Fruit fly (Drosophila melanogaster) whole organism, embryonic: ENCODE data around the gene bsk.

Experiments used
- ATbp ChIP-seq: fragments of 200-800 bp; sonication (Bioruptor generic); optimal IDR thresholded peaks from 2 replicates; lab custom pipeline; 2017; ENCODE audit warnings: missing biosample characterization, mild to moderate bottlenecking, missing genetic modification characterization, missing genetic modification reagents
- Ada2b ChIP-seq: fragments of 200-800 bp; sonication (Bioruptor generic); IDR thresholded peaks from 2 replicates; pipeline ENCODE4 v1.3.6; 2022; ENCODE audit warnings: missing biosample characterization, missing genetic modification characterization
- CG10366 ChIP-seq: fragments of 200-800 bp; sonication (Bioruptor generic); IDR thresholded peaks from 2 replicates; pipeline ENCODE4 v1.3.6; 2022; ENCODE audit warnings: missing biosample characterization, missing genetic modification characterization
- CG10979 ChIP-seq: fragments of 200-800 bp; sonication (Bioruptor generic); optimal IDR thresholded peaks from 2 replicates; lab custom pipeline; 2018; ENCODE audit warnings: missing biosample characterization, mild to moderate bottlenecking, missing genetic modification characterization, moderate library complexity
- CG11093 ChIP-seq: fragments of 200-800 bp; sonication (Bioruptor generic); IDR thresholded peaks from 3 replicates; pipeline ENCODE4 v1.3.6; 2022; ENCODE audit warnings: missing biosample characterization, missing genetic modification characterization
- CG11695 ChIP-seq: fragments of 200-800 bp; sonication (Bioruptor generic); IDR thresholded peaks from 3 replicates; pipeline ENCODE4 v1.3.6; 2022; ENCODE audit warnings: missing biosample characterization, missing genetic modification characterization
- CG12071 ChIP-seq: fragments of 200-800 bp; sonication (Bioruptor generic); optimal IDR thresholded peaks from 3 replicates; lab custom pipeline; 2018; ENCODE audit warnings: missing biosample characterization, mild to moderate bottlenecking, missing genetic modification characterization
- CG12942 ChIP-seq: fragments of 200-800 bp; sonication (Bioruptor generic); optimal IDR thresholded peaks from 3 replicates; lab custom pipeline; 2016; ENCODE audit warnings: missing biosample characterization, missing genetic modification characterization
- CG13424 ChIP-seq: fragments of 200-800 bp; sonication (Bioruptor generic); optimal IDR thresholded peaks from 2 replicates; lab custom pipeline; 2019; ENCODE audit warnings: missing biosample characterization, mild to moderate bottlenecking, missing genetic modification characterization, moderate library complexity
- CG13775 ChIP-seq: fragments of 200-800 bp; sonication (Bioruptor generic); optimal IDR thresholded peaks from 3 replicates; lab custom pipeline; 2017; ENCODE audit warnings: missing biosample characterization, mild to moderate bottlenecking, missing genetic modification characterization
- CG16815 ChIP-seq: fragments of 200-800 bp; sonication (Bioruptor generic); optimal IDR thresholded peaks from 3 replicates; lab custom pipeline; 2017; ENCODE audit warnings: missing biosample characterization, mild to moderate bottlenecking, missing genetic modification characterization
- CG3995 ChIP-seq: fragments of 200-800 bp; sonication (Bioruptor generic); optimal IDR thresholded peaks from 3 replicates; lab custom pipeline; 2016; ENCODE audit warnings: missing biosample characterization, missing genetic modification characterization
- CG4820 ChIP-seq: fragments of 200-800 bp; sonication (Bioruptor generic); optimal IDR thresholded peaks from 3 replicates; lab custom pipeline; 2016; ENCODE audit warnings: missing biosample characterization, missing genetic modification characterization
- CG6175 ChIP-seq: fragments of 200-800 bp; sonication (Bioruptor generic); IDR thresholded peaks from 3 replicates; pipeline ENCODE4 v1.3.6; 2022; ENCODE audit warnings: missing biosample characterization, missing genetic modification characterization
- CG6689 ChIP-seq: fragments of 200-800 bp; sonication (Bioruptor generic); IDR thresholded peaks from 2 replicates; pipeline ENCODE4 v1.3.6; 2022; ENCODE audit warnings: missing biosample characterization, missing genetic modification characterization
- CG7357 ChIP-seq: fragments of 200-800 bp; sonication (Bioruptor generic); IDR thresholded peaks from 3 replicates; pipeline ENCODE4 v1.3.6; 2022; ENCODE audit warnings: missing biosample characterization, missing genetic modification characterization
- CG7963 ChIP-seq: fragments of 200-800 bp; sonication (Bioruptor generic); IDR thresholded peaks from 3 replicates; pipeline ENCODE4 v1.3.6; 2022; ENCODE audit warnings: missing biosample characterization, missing genetic modification characterization; ENCODE audit not compliant: partially characterized antibody
- CG8388 ChIP-seq: fragments of 200-800 bp; sonication (Bioruptor generic); optimal IDR thresholded peaks from 2 replicates; lab custom pipeline; 2019; ENCODE audit warnings: missing biosample characterization, mild to moderate bottlenecking, missing genetic modification characterization, moderate library complexity
- CG9215 ChIP-seq: fragments of 200-800 bp; sonication (Bioruptor generic); IDR thresholded peaks from 2 replicates; pipeline ENCODE4 v1.3.6; 2022; ENCODE audit warnings: missing biosample characterization, missing genetic modification characterization
- CG9609 ChIP-seq: fragments of 200-800 bp; sonication (Bioruptor generic); optimal IDR thresholded peaks from 3 replicates; lab custom pipeline; 2016; ENCODE audit warnings: missing biosample characterization, missing genetic modification characterization
- CG9876 ChIP-seq: fragments of 200-800 bp; sonication (Bioruptor generic); optimal IDR thresholded peaks from 2 replicates; lab custom pipeline; 2016; ENCODE audit warnings: missing biosample characterization, missing genetic modification characterization
- CoRest ChIP-seq: fragments of 200-800 bp; sonication (Bioruptor generic); optimal IDR thresholded peaks from 3 replicates; lab custom pipeline; 2018; ENCODE audit warnings: missing biosample characterization, mild to moderate bottlenecking, missing genetic modification characterization, moderate library complexity
- Gsc ChIP-seq: fragments of 200-800 bp; sonication (Bioruptor generic); IDR thresholded peaks from 2 replicates; pipeline ENCODE4 v1.3.6; 2022; ENCODE audit warnings: missing biosample characterization, missing genetic modification characterization
- HLH54F ChIP-seq: fragments of 200-800 bp; sonication (Bioruptor generic); optimal IDR thresholded peaks from 3 replicates; lab custom pipeline; 2016; ENCODE audit warnings: missing biosample characterization, missing genetic modification characterization
- Lpt ChIP-seq: fragments of >200 bp; optimal IDR thresholded peaks from 2 replicates; lab custom pipeline; 2018; ENCODE audit warnings: missing biosample characterization, missing genetic modification characterization
- Max ChIP-seq: fragments of 200-800 bp; sonication (Bioruptor generic); optimal IDR thresholded peaks from 2 replicates; lab custom pipeline; 2016; ENCODE audit warnings: missing biosample characterization, mild to moderate bottlenecking, missing genetic modification characterization
- NC2β ChIP-seq: fragments of 200-800 bp; sonication (Bioruptor generic); optimal IDR thresholded peaks from 2 replicates; lab custom pipeline; 2016; ENCODE audit warnings: missing biosample characterization, missing genetic modification characterization
- Neu2 ChIP-seq: fragments of 200-800 bp; sonication (Bioruptor generic); optimal IDR thresholded peaks from 3 replicates; lab custom pipeline; 2016; ENCODE audit warnings: missing biosample characterization, missing genetic modification characterization, borderline replicate concordance
- Nf-YB ChIP-seq: fragments of 200-800 bp; sonication (Bioruptor generic); optimal IDR thresholded peaks from 3 replicates; lab custom pipeline; 2019; ENCODE audit warnings: missing biosample characterization, mild to moderate bottlenecking, missing genetic modification characterization, moderate library complexity
- Oaz ChIP-seq: fragments of 200-800 bp; sonication (Bioruptor generic); IDR thresholded peaks from 2 replicates; pipeline ENCODE4 v1.3.6; 2022; ENCODE audit warnings: missing biosample characterization, missing genetic modification characterization
- Rfx ChIP-seq: fragments of 200-800 bp; sonication (Bioruptor generic); IDR thresholded peaks from 2 replicates; pipeline ENCODE4 v1.3.6; 2022; ENCODE audit warnings: missing biosample characterization, missing genetic modification characterization
- ac ChIP-seq: fragments of 200-800 bp; sonication (Bioruptor generic); optimal IDR thresholded peaks from 3 replicates; lab custom pipeline; 2017; ENCODE audit warnings: missing biosample characterization, mild to moderate bottlenecking, missing genetic modification characterization
- bsh ChIP-seq, 2 experiments: fragments of 200-800 bp; sonication (Bioruptor generic); optimal IDR thresholded peaks; 2 replicates each; lab custom pipeline; 2017 to 2018; ENCODE audit warnings: mild to moderate bottlenecking in 2 of 2, missing biosample characterization in 2 of 2, missing genetic modification characterization in 2 of 2, moderate library complexity in 1 of 2
- chm ChIP-seq: fragments of 200-800 bp; sonication (Bioruptor generic); IDR thresholded peaks from 2 replicates; pipeline ENCODE4 v1.3.6; 2022; ENCODE audit warnings: missing biosample characterization, missing genetic modification characterization
- ci ChIP-seq: fragments of 200-800 bp; sonication (Bioruptor generic); IDR thresholded peaks from 3 replicates; pipeline ENCODE4 v1.3.6; 2022; ENCODE audit warnings: missing biosample characterization, missing genetic modification characterization
- crp ChIP-seq, 2 experiments: fragments of 200-800 bp; sonication (Bioruptor generic); optimal IDR thresholded peaks; 2 replicates in 1 of 2; 3 replicates in 1 of 2; lab custom pipeline; 2017; ENCODE audit warnings: missing biosample characterization in 2 of 2, missing genetic modification characterization in 2 of 2, mild to moderate bottlenecking in 1 of 2, moderate library complexity in 1 of 2
- cwo ChIP-seq: fragments of 200-800 bp; sonication (Bioruptor generic); optimal IDR thresholded peaks from 3 replicates; lab custom pipeline; 2017; ENCODE audit warnings: missing biosample characterization, missing genetic modification characterization, mild to moderate bottlenecking, moderate library complexity, missing genetic modification reagents
- dpn ChIP-seq, 2 experiments: fragments of 200-800 bp; sonication (Bioruptor generic); optimal IDR thresholded peaks; 3 replicates each; lab custom pipeline; 2016; ENCODE audit warnings: missing biosample characterization in 2 of 2, missing genetic modification characterization in 2 of 2
- emc ChIP-seq: fragments of 200-800 bp; sonication (Bioruptor generic); optimal IDR thresholded peaks from 2 replicates; lab custom pipeline; 2016; ENCODE audit warnings: missing biosample characterization, missing genetic modification characterization
- eyg ChIP-seq: fragments of 200-800 bp; sonication (Bioruptor generic); optimal IDR thresholded peaks from 3 replicates; lab custom pipeline; 2016; ENCODE audit warnings: missing biosample characterization, missing genetic modification characterization
- inv ChIP-seq: fragments of 200-800 bp; sonication (Bioruptor generic); IDR thresholded peaks from 2 replicates; pipeline ENCODE4 v1.3.6; 2022; ENCODE audit warnings: missing biosample characterization, missing genetic modification characterization; ENCODE audit not compliant: partially characterized antibody
- lov ChIP-seq, 2 experiments: fragments of 200-800 bp in 1 of 2; fragments of >200 bp in 1 of 2; sonication (Bioruptor generic) in 1 of 2; IDR thresholded peaks in 1 of 2; optimal IDR thresholded peaks in 1 of 2; 2 replicates in 1 of 2; 3 replicates in 1 of 2; pipeline versions ENCODE4 v1.3.6 to Lab custom; 2017 to 2022; ENCODE audit warnings: missing biosample characterization in 1 of 2, missing genetic modification characterization in 1 of 2
- oc ChIP-seq: fragments of 200-800 bp; sonication (Bioruptor generic); optimal IDR thresholded peaks from 2 replicates; lab custom pipeline; 2018; ENCODE audit warnings: missing biosample characterization, mild to moderate bottlenecking, missing genetic modification characterization, moderate library complexity
- onecut ChIP-seq: fragments of 200-800 bp; sonication (Bioruptor generic); IDR thresholded peaks from 2 replicates; pipeline ENCODE4 v1.3.6; 2022; ENCODE audit warnings: missing biosample characterization, missing genetic modification characterization
- prd ChIP-seq, 3 experiments: fragments of >200 bp in 2 of 3; fragments of 200-800 bp in 1 of 3; sonication (Bioruptor generic) in 1 of 3; optimal IDR thresholded peaks in 2 of 3; IDR thresholded peaks in 1 of 3; 2 replicates in 2 of 3; 3 replicates in 1 of 3; pipeline versions ENCODE4 v1.3.6 to Lab custom; 2017 to 2022; ENCODE audit warnings: missing biosample characterization in 1 of 3, missing genetic modification characterization in 1 of 3
- scrt ChIP-seq: fragments of 200-800 bp; sonication (Bioruptor generic); optimal IDR thresholded peaks from 2 replicates; lab custom pipeline; 2018; ENCODE audit warnings: missing biosample characterization, mild to moderate bottlenecking, missing genetic modification characterization, moderate library complexity
- slou ChIP-seq: fragments of 200-800 bp; sonication (Bioruptor generic); optimal IDR thresholded peaks from 3 replicates; lab custom pipeline; 2016; ENCODE audit warnings: missing biosample characterization, missing genetic modification characterization
- toy ChIP-seq: fragments of 200-800 bp; sonication (Bioruptor generic); IDR thresholded peaks from 2 replicates; pipeline ENCODE4 v1.3.6; 2022; ENCODE audit warnings: missing biosample characterization, missing genetic modification characterization
- yki ChIP-seq: fragments of >200 bp; optimal IDR thresholded peaks from 3 replicates; lab custom pipeline; 2018
- zfh1 ChIP-seq: fragments of 200-800 bp; sonication (Bioruptor generic); IDR thresholded peaks from 3 replicates; pipeline ENCODE4 v1.3.6; 2022; ENCODE audit warnings: missing biosample characterization, missing genetic modification characterization

Gene bsk

DNA sequence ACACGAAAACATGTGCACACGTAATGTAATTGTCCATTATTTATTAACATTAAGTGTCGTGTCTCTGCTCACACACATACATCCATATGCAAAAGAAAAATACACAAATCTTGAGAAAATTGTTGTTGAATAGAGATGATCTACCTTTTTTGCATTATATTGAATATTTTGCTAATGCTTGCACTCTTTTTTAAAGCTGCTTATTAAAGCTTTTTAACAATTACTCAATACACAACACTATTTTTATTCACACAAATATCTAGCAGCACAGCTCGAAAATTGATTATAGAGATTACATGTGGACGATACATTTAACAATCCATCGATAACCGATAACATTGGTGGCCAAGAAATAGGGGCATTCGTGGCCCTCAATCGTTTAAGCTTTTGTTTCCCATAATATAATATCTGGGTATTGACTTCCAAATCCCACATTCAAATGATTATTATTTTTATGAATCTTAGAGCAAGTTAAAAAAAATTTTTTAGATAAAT is 41.8 kb upstream of the bsk start, which contains the start of gene Ufd4 (continued):
- TF ChIP-seq HLH54F (GFP tag; lab: Kevin White, UChicago) = peak; percentile 63
- TF ChIP-seq CG11093 (GFP tag; lab: Robert Waterston, UW) = no peak
- no peak for TF ChIP-seq ATbp
- TF ChIP-seq CG6175 (GFP tag; lab: Robert Waterston, UW) = no peak
- TF ChIP-seq CG3995 (GFP tag; lab: Kevin White, UChicago) = peak; percentile 49
- TF ChIP-seq Oaz (GFP tag; lab: Robert Waterston, UW) = no peak
- no peak for TF ChIP-seq cwo
- no peak; the same call in 2 of the 3 replicates for TF ChIP-seq ci (GFP tag; lab: Robert Waterston, UW)
- no peak for TF ChIP-seq CG10366 (GFP tag; lab: Robert Waterston, UW)
- TF ChIP-seq oc (tag; lab: Kevin White, UChicago) = no peak
- peak; percentile 5 for TF ChIP-seq emc (GFP tag; lab: Kevin White, UChicago)
- peak; percentile 73 for TF ChIP-seq CG13424 (tag; lab: Kevin White, UChicago)
- no peak for TF ChIP-seq CG7963 (GFP tag; lab: Robert Waterston, UW)
- TF ChIP-seq NC2β (GFP tag; lab: Kevin White, UChicago) = peak; percentile 66
- TF ChIP-seq Ada2b = peak; percentile 65
- no peak for TF ChIP-seq CoRest
- peak; percentile 59 for TF ChIP-seq CG4820 (GFP tag; lab: Kevin White, UChicago)
- TF ChIP-seq Gsc = no peak
- TF ChIP-seq CG8388 (GFP tag; lab: Kevin White, UChicago) = peak; percentile 49
- peak; percentile 16 for TF ChIP-seq CG9609
- TF ChIP-seq inv (GFP tag; lab: Robert Waterston, UW) = no peak
- TF ChIP-seq Max (GFP tag; lab: Kevin White, UChicago) = peak; percentile 53
- TF ChIP-seq CG12942 (GFP tag; lab: Kevin White, UChicago) = peak; percentile 7
- peak; percentile 34 for TF ChIP-seq CG13775 (GFP tag; lab: Kevin White, UChicago)
- no peak for TF ChIP-seq Neu2
- TF ChIP-seq Nf-YB = peak; percentile 51
- TF ChIP-seq CG9876 (GFP tag; lab: Kevin White, UChicago) = no peak
- no peak for TF ChIP-seq Lpt (GFP tag; lab: Kevin White, UChicago)
- no peak for TF ChIP-seq scrt (GFP tag; lab: Kevin White, UChicago)
- no peak for TF ChIP-seq CG7357 (GFP tag; lab: Robert Waterston, UW)
- TF ChIP-seq lov (optimal IDR thresholded peaks at IDR 0.05; lab: Kevin White, UChicago) = no peak
- no peak; the same call in 2 of the 3 replicates for TF ChIP-seq lov (GFP tag; IDR thresholded peaks at IDR 0.05; lab: Robert Waterston, UW)
- peak; percentile 75; the same call in 1 of the 2 replicates for TF ChIP-seq CG6689
- TF ChIP-seq toy (GFP tag; lab: Robert Waterston, UW) = no peak
- TF ChIP-seq CG10979 (tag; lab: Kevin White, UChicago) = peak; percentile 64
- peak; percentile 63; the same call in 2 of the 3 replicates for TF ChIP-seq CG11695
- no peak for TF ChIP-seq slou (GFP tag; lab: Kevin White, UChicago)
- TF ChIP-seq dpn (GFP tag; optimal IDR thresholded peaks at IDR 0.05; lab: Kevin White, UChicago) = peak; percentile 66 to 76
- peak; percentile 93 for TF ChIP-seq onecut (GFP tag; lab: Robert Waterston, UW)
- TF ChIP-seq ac (GFP tag; lab: Kevin White, UChicago) = no peak
- no peak for TF ChIP-seq CG9215 (GFP tag; lab: Robert Waterston, UW)
- no peak for TF ChIP-seq crp (GFP tag; optimal IDR thresholded peaks at IDR 0.05; lab: Kevin White, UChicago)
- no peak; the same call in 1 of the 2 replicates for TF ChIP-seq Rfx (GFP tag; lab: Robert Waterston, UW)
- TF ChIP-seq yki (lab: Kevin White, UChicago) = no peak
- no peak for TF ChIP-seq CG12071
- peak; percentile 0 for TF ChIP-seq CG16815 (GFP tag; lab: Kevin White, UChicago)
- TF ChIP-seq prd (optimal IDR thresholded peaks at IDR 0.05; lab: Kevin White, UChicago) = no peak
- TF ChIP-seq prd (GFP tag; IDR thresholded peaks at IDR 0.05; lab: Robert Waterston, UW) = peak; percentile 75; the same call in 2 of the 3 replicates
- TF ChIP-seq chm (GFP tag; lab: Robert Waterston, UW) = no peak
- TF ChIP-seq zfh1 (GFP tag; lab: Robert Waterston, UW) = peak; percentile 75; the same call in 2 of the 3 replicates
- TF ChIP-seq eyg (GFP tag; lab: Kevin White, UChicago) = peak; percentile 23
- TF ChIP-seq bsh (GFP tag; optimal IDR thresholded peaks at IDR 0.05; lab: Kevin White, UChicago) = no peak
